Fruit fly (Drosophila melanogaster): ENCODE results near the gene MKP-4.

Gene MKP-4

DNA sequence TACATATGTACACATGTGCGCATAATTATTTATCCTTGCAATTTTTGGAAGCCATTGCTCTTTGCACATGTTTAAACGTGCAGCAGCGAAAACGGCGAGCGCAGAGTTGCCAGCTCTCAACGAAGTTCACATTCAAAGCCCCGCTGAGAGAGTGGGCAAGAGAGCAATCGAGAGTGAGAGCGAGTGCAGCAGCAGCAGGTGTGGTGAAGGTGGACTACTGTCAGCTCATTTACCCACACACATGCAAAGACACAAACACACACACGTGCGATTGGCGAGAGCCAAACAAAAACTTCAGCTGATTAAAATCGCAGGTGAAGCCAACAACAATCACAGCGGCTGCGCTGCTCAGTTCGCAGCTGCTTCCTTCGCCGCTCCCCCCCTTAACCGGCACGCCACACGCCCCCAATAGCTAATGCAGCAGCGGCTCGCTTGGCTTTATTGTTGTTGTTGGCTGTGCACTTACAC, 8.5 kb downstream of the MKP-4 start (continued):
- TF ChIP-seq Dll (GFP tag; IDR thresholded peaks at IDR 0.05; ENCODE audit: partially characterized antibody) (0 out of 4 replicates have a peak, but pooled peaks have one; percentile 28), CG2202 (tag; optimal IDR thresholded peaks at IDR 0.05) (no peak), hb (GFP tag; IDR thresholded peaks at IDR 0.05; ENCODE audit: partially characterized antibody) (no peak), chinmo (GFP tag; IDR thresholded peaks at IDR 0.05; ENCODE audit: partially characterized antibody) (peak; percentile 98), CG34376 (GFP tag; optimal IDR thresholded peaks at IDR 0.05) (peak; percentile 43), CG15479 (GFP tag; optimal IDR thresholded peaks at IDR 0.05) (peak; percentile 55), cg (GFP tag; optimal IDR thresholded peaks at IDR 0.05) (peak; percentile 92), CG30020 (tag; optimal IDR thresholded peaks at IDR 0.05) (no peak), twi (tag; optimal IDR thresholded peaks at IDR 0.05) (peak; percentile 4), TFAM (GFP tag; optimal IDR thresholded peaks at IDR 0.05) (no peak), caup (GFP tag; optimal IDR thresholded peaks at IDR 0.05; ENCODE audit: severe bottlenecking) (no peak), sug (tag; optimal IDR thresholded peaks at IDR 0.05) (no peak), fd102C (GFP tag; optimal IDR thresholded peaks at IDR 0.05) (no peak), D (optimal IDR thresholded peaks at IDR 0.05) (no peak), D (GFP tag; optimal IDR thresholded peaks at IDR 0.05) (no peak), az2 (GFP tag; optimal IDR thresholded peaks at IDR 0.05) (no peak), ac (GFP tag; optimal IDR thresholded peaks at IDR 0.05) (no peak), CG11695 (GFP tag; IDR thresholded peaks at IDR 0.05) (peak; percentile 64; the same call in 1 of the 3 replicates), zen2 (GFP tag; IDR thresholded peaks at IDR 0.05; ENCODE audit: partially characterized antibody) (peak; percentile 53; the same call in 2 of the 3 replicates), ci (GFP tag; IDR thresholded peaks at IDR 0.05) (peak; percentile 70; the same call in 2 of the 3 replicates), CG1832 (GFP tag; optimal IDR thresholded peaks at IDR 0.05) (no peak), Opbp (GFP tag; IDR thresholded peaks at IDR 0.05; ENCODE audit: partially characterized antibody) (peak; percentile 31; the same call in 1 of the 3 replicates), p53 (GFP tag; optimal IDR thresholded peaks at IDR 0.05) (peak; percentile 98), crp (GFP tag; optimal IDR thresholded peaks at IDR 0.05) (peak in 1 of 2 experiments; percentile 51), CG30431 (GFP tag; optimal IDR thresholded peaks at IDR 0.05) (no peak), kah (GFP tag; optimal IDR thresholded peaks at IDR 0.05) (peak; percentile 39), HLHmδ (GFP tag; optimal IDR thresholded peaks at IDR 0.05) (peak; percentile 57), lilli (GFP tag; optimal IDR thresholded peaks at IDR 0.05) (no peak), Drgx (GFP tag; IDR thresholded peaks at IDR 0.05) (peak; percentile 41; the same call in 1 of the 2 replicates), slbo (GFP tag; IDR thresholded peaks at IDR 0.05) (no peak), CG3726 (GFP tag; IDR thresholded peaks at IDR 0.05) (no peak), CG11093 (GFP tag; IDR thresholded peaks at IDR 0.05) (no peak), YL-1 (GFP tag; optimal IDR thresholded peaks at IDR 0.05) (peak; percentile 44), Aef1 (GFP tag; IDR thresholded peaks at IDR 0.05) (peak; percentile 67), odd (GFP tag; optimal IDR thresholded peaks at IDR 0.05) (no peak), en (GFP tag; optimal IDR thresholded peaks at IDR 0.05) (no peak), CG9215 (GFP tag; IDR thresholded peaks at IDR 0.05) (peak; percentile 78), Side (GFP tag; optimal IDR thresholded peaks at IDR 0.05) (no peak), ato (GFP tag; IDR thresholded peaks at IDR 0.05; ENCODE audit: partially characterized antibody) (0 out of 2 replicates have a peak, but pooled peaks have one; percentile 18), Scr (GFP tag; IDR thresholded peaks at IDR 0.05; ENCODE audit: partially characterized antibody) (peak; percentile 14; the same call in 1 of the 2 replicates), vvl (GFP tag; IDR thresholded peaks at IDR 0.05) (peak; percentile 38; the same call in 1 of the 2 replicates), CG12155 (GFP tag; optimal IDR thresholded peaks at IDR 0.05) (peak; percentile 51), CG17186 (GFP tag; optimal IDR thresholded peaks at IDR 0.05) (no peak), Bgb (GFP tag; IDR thresholded peaks at IDR 0.05; ENCODE audit: partially characterized antibody) (peak; percentile 42; the same call in 1 of the 2 replicates), nom (GFP tag; optimal IDR thresholded peaks at IDR 0.05) (peak; percentile 62), ranshi (GFP tag; IDR thresholded peaks at IDR 0.05) (no peak), CG4360 (GFP tag; IDR thresholded peaks at IDR 0.05) (peak; percentile 83), CG17568 (GFP tag; optimal IDR thresholded peaks at IDR 0.05) (no peak), ftz-f1 (GFP tag; optimal IDR thresholded peaks at IDR 0.05) (peak; percentile 25), CG8478 (optimal IDR thresholded peaks at IDR 0.05) (peak; percentile 53)

All from whole organism, embryonic.